Fruit fly (Drosophila melanogaster) whole organism, embryonic: Measurements from ENCODE around the gene CG6149.

ENCODE experiments used
- Abd-B ChIP-seq: fragments of 200-800 bp; sonication (Bioruptor generic); optimal IDR thresholded peaks from 2 replicates; lab custom pipeline; 2018; ENCODE audit warnings: missing biosample characterization, mild to moderate bottlenecking, missing genetic modification characterization, moderate library complexity
- Ada2b ChIP-seq: fragments of 200-800 bp; sonication (Bioruptor generic); IDR thresholded peaks from 2 replicates; pipeline ENCODE4 v1.3.6; 2022; ENCODE audit warnings: missing biosample characterization, missing genetic modification characterization
- Awh ChIP-seq: fragments of 200-800 bp; sonication (Bioruptor generic); IDR thresholded peaks from 2 replicates; pipeline ENCODE4, ENCODE4 v1.3.6; 2022; ENCODE audit warnings: missing biosample characterization, missing genetic modification characterization
- Blimp-1 ChIP-seq: fragments of 200-800 bp; sonication (Bioruptor generic); optimal IDR thresholded peaks from 3 replicates; lab custom pipeline; 2018; ENCODE audit warnings: missing biosample characterization, missing genetic modification characterization, mild to moderate bottlenecking, moderate library complexity, missing genetic modification reagents
- C15 ChIP-seq: fragments of 200-800 bp; sonication (Bioruptor generic); IDR thresholded peaks from 3 replicates; pipeline ENCODE4 v1.3.6; 2022; ENCODE audit warnings: missing biosample characterization, missing genetic modification characterization
- CG10431 ChIP-seq: fragments of 200-800 bp; sonication (Bioruptor generic); optimal IDR thresholded peaks from 3 replicates; lab custom pipeline; 2018; ENCODE audit warnings: missing biosample characterization, mild to moderate bottlenecking, missing genetic modification characterization
- CG12299 ChIP-seq: fragments of 200-800 bp; sonication (Bioruptor generic); optimal IDR thresholded peaks from 2 replicates; lab custom pipeline; 2018; ENCODE audit warnings: missing biosample characterization, mild to moderate bottlenecking, missing genetic modification characterization
- CG12942 ChIP-seq: fragments of 200-800 bp; sonication (Bioruptor generic); optimal IDR thresholded peaks from 3 replicates; lab custom pipeline; 2016; ENCODE audit warnings: missing biosample characterization, missing genetic modification characterization
- CG13123 ChIP-seq: fragments of 200-800 bp; sonication (Bioruptor generic); optimal IDR thresholded peaks from 2 replicates; lab custom pipeline; 2016; ENCODE audit warnings: missing biosample characterization, missing genetic modification characterization
- CG16863 ChIP-seq: fragments of 200-800 bp; sonication (Bioruptor generic); optimal IDR thresholded peaks from 3 replicates; lab custom pipeline; 2016; ENCODE audit warnings: missing biosample characterization, missing genetic modification characterization
- CG18262 ChIP-seq: fragments of 200-800 bp; optimal IDR thresholded peaks from 3 replicates; lab custom pipeline; 2019; ENCODE audit warnings: missing biosample characterization, mild to moderate bottlenecking, missing genetic modification characterization, moderate library complexity
- CG18599 ChIP-seq: fragments of 200-800 bp; sonication (Bioruptor generic); optimal IDR thresholded peaks from 3 replicates; lab custom pipeline; 2017; ENCODE audit warnings: missing biosample characterization, missing genetic modification characterization, mild to moderate bottlenecking, moderate library complexity, missing genetic modification reagents
- CG2202 ChIP-seq: fragments of 200-800 bp; sonication (Bioruptor generic); optimal IDR thresholded peaks from 2 replicates; lab custom pipeline; 2018; ENCODE audit warnings: missing biosample characterization, mild to moderate bottlenecking, missing genetic modification characterization
- CG30020 ChIP-seq: fragments of 200-800 bp; optimal IDR thresholded peaks from 2 replicates; lab custom pipeline; 2019; ENCODE audit warnings: missing biosample characterization, mild to moderate bottlenecking, missing genetic modification characterization, moderate library complexity
- CG32767 ChIP-seq: fragments of 200-800 bp; sonication (Bioruptor generic); IDR thresholded peaks from 2 replicates; pipeline ENCODE4 v1.3.6; 2022; ENCODE audit warnings: missing biosample characterization, missing genetic modification characterization
- CG33213 ChIP-seq: fragments of 200-800 bp; sonication (Bioruptor generic); optimal IDR thresholded peaks from 3 replicates; lab custom pipeline; 2016; ENCODE audit warnings: missing biosample characterization, missing genetic modification characterization
- CG34376 ChIP-seq: fragments of 200-800 bp; sonication (Bioruptor generic); optimal IDR thresholded peaks from 2 replicates; lab custom pipeline; 2018; ENCODE audit warnings: missing biosample characterization, mild to moderate bottlenecking, missing genetic modification characterization
- CG5180 ChIP-seq: fragments of 200-800 bp; sonication (Bioruptor generic); optimal IDR thresholded peaks from 3 replicates; lab custom pipeline; 2017; ENCODE audit warnings: missing biosample characterization, missing genetic modification characterization, mild to moderate bottlenecking, moderate library complexity, missing genetic modification reagents
- CG6813 ChIP-seq: fragments of 200-800 bp; sonication (Bioruptor generic); optimal IDR thresholded peaks from 2 replicates; lab custom pipeline; 2017; ENCODE audit warnings: missing biosample characterization, missing genetic modification characterization, mild to moderate bottlenecking, moderate library complexity, missing genetic modification reagents
- CG7556 ChIP-seq: fragments of 200-800 bp; sonication (Bioruptor generic); optimal IDR thresholded peaks from 2 replicates; lab custom pipeline; 2017; ENCODE audit warnings: missing biosample characterization, mild to moderate bottlenecking, missing genetic modification characterization
- CG7987 ChIP-seq: fragments of 200-800 bp; sonication (Bioruptor generic); optimal IDR thresholded peaks from 2 replicates; lab custom pipeline; 2018; ENCODE audit warnings: missing biosample characterization, mild to moderate bottlenecking, missing genetic modification characterization, moderate library complexity
- CG8478 ChIP-seq: fragments of >200 bp; optimal IDR thresholded peaks from 2 replicates; lab custom pipeline; 2018
- CG8924 ChIP-seq: fragments of 200-800 bp; optimal IDR thresholded peaks from 3 replicates; lab custom pipeline; 2019; ENCODE audit warnings: missing biosample characterization, mild to moderate bottlenecking, missing genetic modification characterization, moderate library complexity
- Chrac-16 ChIP-seq: fragments of 200-800 bp; sonication (Bioruptor generic); optimal IDR thresholded peaks from 3 replicates; lab custom pipeline; 2016; ENCODE audit warnings: missing biosample characterization, missing genetic modification characterization
- Dll ChIP-seq: fragments of 200-800 bp; sonication (Bioruptor generic); IDR thresholded peaks from 4 replicates; pipeline ENCODE4 v1.3.6; 2022; ENCODE audit warnings: missing biosample characterization, missing genetic modification characterization; ENCODE audit not compliant: partially characterized antibody
- Dref ChIP-seq: fragments of 200-800 bp; sonication (Bioruptor generic); IDR thresholded peaks from 2 replicates; pipeline ENCODE4 v1.3.6; 2022; ENCODE audit warnings: missing biosample characterization, missing genetic modification characterization
- Drgx ChIP-seq: fragments of 200-800 bp; sonication (Bioruptor generic); IDR thresholded peaks from 2 replicates; pipeline ENCODE4 v1.3.6; 2022; ENCODE audit warnings: missing biosample characterization, missing genetic modification characterization
- Eip74EF ChIP-seq, 2 experiments: fragments of 200-800 bp in 1 of 2; fragments of >200 bp in 1 of 2; sonication (Bioruptor generic) in 1 of 2; optimal IDR thresholded peaks; 2 replicates each; lab custom pipeline; 2017 to 2019; ENCODE audit warnings: missing biosample characterization in 2 of 2, missing genetic modification characterization in 2 of 2, mild to moderate bottlenecking in 1 of 2, moderate library complexity in 1 of 2
- Elba2 ChIP-seq: fragments of 200-800 bp; sonication (Bioruptor generic); optimal IDR thresholded peaks from 3 replicates; lab custom pipeline; 2016; ENCODE audit warnings: missing biosample characterization, missing genetic modification characterization
- Hr39 ChIP-seq: fragments of >200 bp; optimal IDR thresholded peaks from 2 replicates; lab custom pipeline; 2017
- NC2β ChIP-seq: fragments of 200-800 bp; sonication (Bioruptor generic); optimal IDR thresholded peaks from 2 replicates; lab custom pipeline; 2016; ENCODE audit warnings: missing biosample characterization, missing genetic modification characterization
- PHDP ChIP-seq: fragments of 200-800 bp; sonication (Bioruptor generic); optimal IDR thresholded peaks from 3 replicates; lab custom pipeline; 2018; ENCODE audit warnings: missing biosample characterization, mild to moderate bottlenecking, missing genetic modification characterization, moderate library complexity
- Pdp1 ChIP-seq, 2 experiments: fragments of 200-800 bp; sonication (Bioruptor generic); optimal IDR thresholded peaks; 3 replicates each; lab custom pipeline; 2016; ENCODE audit warnings: missing biosample characterization in 2 of 2, missing genetic modification characterization in 2 of 2, mild to moderate bottlenecking in 1 of 2, moderate library complexity in 1 of 2
- abd-A ChIP-seq: fragments of 200-800 bp; sonication (Bioruptor generic); optimal IDR thresholded peaks from 3 replicates; lab custom pipeline; 2019; ENCODE audit warnings: missing biosample characterization, mild to moderate bottlenecking, missing genetic modification characterization, moderate library complexity
- amos ChIP-seq: fragments of 200-800 bp; sonication (Bioruptor generic); IDR thresholded peaks from 2 replicates; pipeline ENCODE4 v1.3.6; 2022; ENCODE audit warnings: missing biosample characterization, missing genetic modification characterization; ENCODE audit not compliant: partially characterized antibody
- chinmo ChIP-seq: fragments of 200-800 bp; sonication (Bioruptor generic); IDR thresholded peaks from 4 replicates; pipeline ENCODE4 v1.3.6; 2022; ENCODE audit warnings: missing biosample characterization, missing genetic modification characterization; ENCODE audit not compliant: partially characterized antibody
- en ChIP-seq: fragments of 200-800 bp; sonication (Bioruptor generic); optimal IDR thresholded peaks from 2 replicates; lab custom pipeline; 2016; ENCODE audit warnings: missing biosample characterization, missing genetic modification characterization
- gem ChIP-seq: fragments of 200-800 bp; sonication (Bioruptor generic); optimal IDR thresholded peaks from 2 replicates; lab custom pipeline; 2019; ENCODE audit warnings: missing biosample characterization, mild to moderate bottlenecking, missing genetic modification characterization, moderate library complexity
- grau ChIP-seq: fragments of 200-800 bp; optimal IDR thresholded peaks from 3 replicates; lab custom pipeline; 2019; ENCODE audit warnings: missing biosample characterization, mild to moderate bottlenecking, missing genetic modification characterization, moderate library complexity
- gt ChIP-seq: fragments of 200-800 bp; sonication (Bioruptor generic); IDR thresholded peaks from 2 replicates; pipeline ENCODE4 v1.3.6; 2022; ENCODE audit warnings: missing biosample characterization, missing genetic modification characterization
- hb ChIP-seq: fragments of 200-800 bp; sonication (Bioruptor generic); IDR thresholded peaks from 3 replicates; pipeline ENCODE4 v1.3.6; 2022; ENCODE audit warnings: missing biosample characterization, missing genetic modification characterization; ENCODE audit not compliant: partially characterized antibody
- knrl ChIP-seq: fragments of 200-800 bp; sonication (Bioruptor generic); IDR thresholded peaks from 3 replicates; pipeline ENCODE4 v1.3.6; 2022; ENCODE audit warnings: missing biosample characterization, missing genetic modification characterization; ENCODE audit not compliant: partially characterized antibody
- nerfin-1 ChIP-seq: fragments of 200-800 bp; sonication (Bioruptor generic); optimal IDR thresholded peaks from 3 replicates; lab custom pipeline; 2019; ENCODE audit warnings: missing biosample characterization, mild to moderate bottlenecking, missing genetic modification characterization, moderate library complexity
- org-1 ChIP-seq: fragments of 200-800 bp; sonication (Bioruptor generic); optimal IDR thresholded peaks from 2 replicates; lab custom pipeline; 2017; ENCODE audit warnings: missing biosample characterization, missing genetic modification characterization
- pfk ChIP-seq: fragments of 200-800 bp; sonication (Bioruptor generic); optimal IDR thresholded peaks from 2 replicates; lab custom pipeline; 2018; ENCODE audit warnings: missing biosample characterization, mild to moderate bottlenecking, missing genetic modification characterization, moderate library complexity
- phol ChIP-seq: fragments of 200-800 bp; sonication (Bioruptor generic); optimal IDR thresholded peaks from 3 replicates; lab custom pipeline; 2018; ENCODE audit warnings: missing biosample characterization, mild to moderate bottlenecking, missing genetic modification characterization, moderate library complexity
- pum ChIP-seq: fragments of 200-800 bp; sonication (Bioruptor generic); optimal IDR thresholded peaks from 2 replicates; lab custom pipeline; 2016; ENCODE audit warnings: missing biosample characterization, missing genetic modification characterization
- ro ChIP-seq: fragments of 200-800 bp; sonication (Bioruptor generic); IDR thresholded peaks from 2 replicates; pipeline ENCODE4 v1.3.6; 2022; ENCODE audit warnings: missing biosample characterization, missing genetic modification characterization
- salm ChIP-seq: fragments of 200-800 bp; sonication (Bioruptor generic); optimal IDR thresholded peaks from 2 replicates; lab custom pipeline; 2018; ENCODE audit warnings: missing biosample characterization, mild to moderate bottlenecking, missing genetic modification characterization
- sens-2 ChIP-seq: fragments of 200-800 bp; sonication (Bioruptor generic); IDR thresholded peaks from 2 replicates; pipeline ENCODE4 v1.3.6; 2022; ENCODE audit warnings: missing biosample characterization, missing genetic modification characterization
- slou ChIP-seq: fragments of 200-800 bp; sonication (Bioruptor generic); optimal IDR thresholded peaks from 3 replicates; lab custom pipeline; 2016; ENCODE audit warnings: missing biosample characterization, missing genetic modification characterization

Gene CG6149

dm6 chr3L:11444169-11444568, 8.9 kb upstream of the CG6149 start (continued):
- no peak for TF ChIP-seq knrl (GFP tag; lab: Robert Waterston, UW)
- TF ChIP-seq Dll, result no peak
- TF ChIP-seq salm, result no peak
- TF ChIP-seq CG12299 (tag; lab: Kevin White, UChicago), result no peak
- no peak for TF ChIP-seq abd-A (tag; lab: Kevin White, UChicago)
- TF ChIP-seq CG34376, result no peak
- TF ChIP-seq CG16863 (GFP tag; lab: Kevin White, UChicago), result no peak
- TF ChIP-seq pum (GFP tag; lab: Kevin White, UChicago), result no peak
- no peak for TF ChIP-seq en (GFP tag; lab: Kevin White, UChicago)
- TF ChIP-seq chinmo (GFP tag; lab: Robert Waterston, UW), result no peak
- no peak for TF ChIP-seq CG7987
- no peak for TF ChIP-seq CG18599 (GFP tag; lab: Kevin White, UChicago)
- no peak for TF ChIP-seq Dref (GFP tag; lab: Robert Waterston, UW)
- peak; percentile 50 for TF ChIP-seq grau (tag; lab: Kevin White, UChicago)
- TF ChIP-seq slou (GFP tag; lab: Kevin White, UChicago), result no peak
- TF ChIP-seq CG6813 (GFP tag; lab: Kevin White, UChicago), result no peak
- TF ChIP-seq NC2β (GFP tag; lab: Kevin White, UChicago), result no peak
- TF ChIP-seq amos (GFP tag; lab: Robert Waterston, UW), result no peak
- TF ChIP-seq Awh, result no peak
- no peak for TF ChIP-seq pfk
- TF ChIP-seq phol (tag; lab: Kevin White, UChicago), result peak; percentile 22
- peak; percentile 1 for TF ChIP-seq Blimp-1 (GFP tag; lab: Kevin White, UChicago)
- no peak for TF ChIP-seq C15 (GFP tag; lab: Robert Waterston, UW)
- no peak for TF ChIP-seq CG12942
- TF ChIP-seq CG8478, result no peak
- TF ChIP-seq Hr39, result no peak
- TF ChIP-seq CG30020 (tag; lab: Kevin White, UChicago), result no peak
- peak; percentile 47 for TF ChIP-seq CG18262
- no peak for TF ChIP-seq Ada2b
- TF ChIP-seq gt, result no peak
- TF ChIP-seq CG8924 (tag; lab: Kevin White, UChicago), result peak; percentile 34
- TF ChIP-seq sens-2 (GFP tag; lab: Robert Waterston, UW), result no peak
- no peak for TF ChIP-seq CG5180 (GFP tag; lab: Kevin White, UChicago)
- no peak for TF ChIP-seq CG10431 (GFP tag; lab: Kevin White, UChicago)
- peak; percentile 7 for TF ChIP-seq PHDP (tag; lab: Kevin White, UChicago)
- TF ChIP-seq gem, result peak; percentile 61
- TF ChIP-seq CG2202, result no peak
- no peak for TF ChIP-seq ro
- no peak for TF ChIP-seq Chrac-16 (GFP tag; lab: Kevin White, UChicago)
- TF ChIP-seq CG7556 (GFP tag; lab: Kevin White, UChicago), result peak; percentile 19
- no peak for TF ChIP-seq nerfin-1 (tag; lab: Kevin White, UChicago)
- TF ChIP-seq CG33213 (GFP tag; lab: Kevin White, UChicago), result no peak
- no peak for TF ChIP-seq hb
- TF ChIP-seq CG32767, result no peak
- peak in 1 of 2 experiments; percentile 10 for TF ChIP-seq Eip74EF (GFP tag; optimal IDR thresholded peaks at IDR 0.05; lab: Kevin White, UChicago)
- no peak for TF ChIP-seq CG13123 (GFP tag; lab: Kevin White, UChicago)
- no peak for TF ChIP-seq org-1 (GFP tag; lab: Kevin White, UChicago)
- no peak for TF ChIP-seq Pdp1 (GFP tag; optimal IDR thresholded peaks at IDR 0.05; lab: Kevin White, UChicago)
- TF ChIP-seq Elba2 (GFP tag; lab: Kevin White, UChicago), result no peak
- no peak for TF ChIP-seq Abd-B (GFP tag; lab: Kevin White, UChicago)
- peak; percentile 35; the same call in 1 of the 2 replicates for TF ChIP-seq Drgx (GFP tag; lab: Robert Waterston, UW)
